Fruit fly (Drosophila melanogaster): ENCODE measurements around the gene BigH1.

Gene BigH1

dm6 chr3R:14706354-14706753, 43.1 kb downstream of the BigH1 start:
- TF ChIP-seq CG9948 (tag; optimal IDR thresholded peaks at IDR 0.05): peak; percentile 4
- TF ChIP-seq Ets98B (GFP tag; IDR thresholded peaks at IDR 0.05): peak; percentile 41; the same call in 1 of the 2 replicates
- no peak for TF ChIP-seq Snoo (tag; optimal IDR thresholded peaks at IDR 0.05)
- TF ChIP-seq CG12605 (GFP tag; IDR thresholded peaks at IDR 0.05): no peak
- no peak for TF ChIP-seq fd96Ca (GFP tag; IDR thresholded peaks at IDR 0.05)
- TF ChIP-seq CG15710 (tag; optimal IDR thresholded peaks at IDR 0.05): no peak
- no peak for TF ChIP-seq EcR (GFP tag; optimal IDR thresholded peaks at IDR 0.05)
- TF ChIP-seq CG17806 (tag; optimal IDR thresholded peaks at IDR 0.05): no peak
- no peak for TF ChIP-seq rn (GFP tag; IDR thresholded peaks at IDR 0.05)
- TF ChIP-seq CG14655 (GFP tag; optimal IDR thresholded peaks at IDR 0.05): no peak
- no peak for TF ChIP-seq D1 (tag; optimal IDR thresholded peaks at IDR 0.05)
- TF ChIP-seq gl (tag; optimal IDR thresholded peaks at IDR 0.05): no peak
- no peak for TF ChIP-seq CG8159 (tag; optimal IDR thresholded peaks at IDR 0.05)
- TF ChIP-seq CG8301 (tag; optimal IDR thresholded peaks at IDR 0.05): no peak
- TF ChIP-seq Pif1B (GFP tag; optimal IDR thresholded peaks at IDR 0.05): no peak
- no peak for TF ChIP-seq Pif1A (GFP tag; optimal IDR thresholded peaks at IDR 0.05)
- TF ChIP-seq CG10348 (GFP tag; IDR thresholded peaks at IDR 0.05): no peak
- 0 out of 3 replicates have a peak, but pooled peaks have one; percentile 20 for TF ChIP-seq CG4496 (GFP tag; IDR thresholded peaks at IDR 0.05)
- TF ChIP-seq CG34367 (tag; optimal IDR thresholded peaks at IDR 0.05): no peak
- TF ChIP-seq CG32121 (GFP tag; IDR thresholded peaks at IDR 0.05): peak; percentile 34; the same call in 1 of the 2 replicates
- no peak for TF ChIP-seq CG13204 (GFP tag; optimal IDR thresholded peaks at IDR 0.05)

- TF ChIP-seq CG4496 (GFP tag; IDR thresholded peaks at IDR 0.05) (peak; percentile 87), Snoo (tag; optimal IDR thresholded peaks at IDR 0.05) (peak; percentile 66), Ets98B (GFP tag; IDR thresholded peaks at IDR 0.05) (peak; percentile 66), CG8159 (tag; optimal IDR thresholded peaks at IDR 0.05) (peak; percentile 48), gl (tag; optimal IDR thresholded peaks at IDR 0.05) (no peak), CG10348 (GFP tag; IDR thresholded peaks at IDR 0.05) (peak; percentile 29; the same call in 1 of the 2 replicates), Pif1B (GFP tag; optimal IDR thresholded peaks at IDR 0.05) (peak; percentile 26), fd96Ca (GFP tag; IDR thresholded peaks at IDR 0.05) (peak; percentile 85), Pif1A (GFP tag; optimal IDR thresholded peaks at IDR 0.05) (peak; percentile 56), CG17806 (tag; optimal IDR thresholded peaks at IDR 0.05) (peak; percentile 10), CG9948 (tag; optimal IDR thresholded peaks at IDR 0.05) (no peak), CG32121 (GFP tag; IDR thresholded peaks at IDR 0.05) (peak; percentile 81), rn (GFP tag; IDR thresholded peaks at IDR 0.05) (no peak), CG14655 (GFP tag; optimal IDR thresholded peaks at IDR 0.05) (no peak), EcR (GFP tag; optimal IDR thresholded peaks at IDR 0.05) (no peak), CG15710 (tag; optimal IDR thresholded peaks at IDR 0.05) (peak; percentile 42)
Observed at dm6 chr3R:14706860-14707259, 43.6 kb downstream of the BigH1 start.

- TF ChIP-seq D1 (tag; optimal IDR thresholded peaks at IDR 0.05) (no peak), CG8159 (tag; optimal IDR thresholded peaks at IDR 0.05) (no peak)
Observed at dm6 chr3R:14707703-14708643, 44.7 kb downstream of the BigH1 start.

- TF ChIP-seq gl (tag; optimal IDR thresholded peaks at IDR 0.05): peak; percentile 2
- peak; percentile 5 for TF ChIP-seq EcR (GFP tag; optimal IDR thresholded peaks at IDR 0.05)
- no peak for TF ChIP-seq CG4496 (GFP tag; IDR thresholded peaks at IDR 0.05)
- TF ChIP-seq CG34367 (tag; optimal IDR thresholded peaks at IDR 0.05): no peak
- TF ChIP-seq Pif1A (GFP tag; optimal IDR thresholded peaks at IDR 0.05): no peak
- no peak for TF ChIP-seq CG17806 (tag; optimal IDR thresholded peaks at IDR 0.05)
- TF ChIP-seq CG32121 (GFP tag; IDR thresholded peaks at IDR 0.05): no peak
Observed at dm6 chr3R:14708948-14709385, 45.7 kb downstream of the BigH1 start.

- TF ChIP-seq rn (GFP tag; IDR thresholded peaks at IDR 0.05) (no peak), Ets98B (GFP tag; IDR thresholded peaks at IDR 0.05) (no peak), CG34367 (tag; optimal IDR thresholded peaks at IDR 0.05) (no peak), CG32121 (GFP tag; IDR thresholded peaks at IDR 0.05) (no peak), CG8159 (tag; optimal IDR thresholded peaks at IDR 0.05) (no peak)
Observed at dm6 chr3R:14709480-14709984, 46.3 kb downstream of the BigH1 start.

- no peak for TF ChIP-seq CG14655 (GFP tag; optimal IDR thresholded peaks at IDR 0.05)
- no peak for TF ChIP-seq CG4496 (GFP tag; IDR thresholded peaks at IDR 0.05)
- TF ChIP-seq CG9948 (tag; optimal IDR thresholded peaks at IDR 0.05): no peak
- no peak for TF ChIP-seq D1 (tag; optimal IDR thresholded peaks at IDR 0.05)
- no peak for TF ChIP-seq CG17806 (tag; optimal IDR thresholded peaks at IDR 0.05)
- TF ChIP-seq CG8159 (tag; optimal IDR thresholded peaks at IDR 0.05): no peak
- TF ChIP-seq Pif1B (GFP tag; optimal IDR thresholded peaks at IDR 0.05): no peak
- TF ChIP-seq CG32121 (GFP tag; IDR thresholded peaks at IDR 0.05): no peak
- TF ChIP-seq rn (GFP tag; IDR thresholded peaks at IDR 0.05): no peak
- no peak for TF ChIP-seq Pif1A (GFP tag; optimal IDR thresholded peaks at IDR 0.05)
- no peak for TF ChIP-seq gl (tag; optimal IDR thresholded peaks at IDR 0.05)
- no peak for TF ChIP-seq CG8301 (tag; optimal IDR thresholded peaks at IDR 0.05)
Observed at dm6 chr3R:14710673-14711072, 47.4 kb downstream of the BigH1 start.

All from whole organism, pupa.